Worm (Caenorhabditis elegans) whole organism, young adult: Measurements from ENCODE around the gene T01C3.3.

Source experiments
- Y79H2A.3 ChIP-seq: fragments of 200-800 bp; sonication (Bioruptor generic); conservative IDR thresholded peaks from 2 replicates; pipeline ENCODE4 v1.3.6; 2022; ENCODE audit warnings: missing genetic modification reagents, missing genetic modification characterization, missing compliant biosample characterization
- egl-18 ChIP-seq: fragments of 200-800 bp; sonication (Bioruptor generic); IDR thresholded peaks from 2 replicates; pipeline ENCODE4 v1.3.6; 2022; ENCODE audit warnings: missing genetic modification reagents, missing genetic modification characterization, missing compliant biosample characterization
- nhr-27 ChIP-seq: fragments of 200-800 bp; sonication (Bioruptor generic); optimal IDR thresholded peaks from 2 replicates; lab custom pipeline; 2018; ENCODE audit warnings: mild to moderate bottlenecking, missing genetic modification characterization, moderate library complexity, missing compliant biosample characterization
- nhr-80 ChIP-seq: sonication (generic microtip); optimal IDR thresholded peaks from 2 replicates; lab custom pipeline; 2016; ENCODE audit warnings: missing genetic modification characterization, missing compliant biosample characterization
- rcor-1 ChIP-seq: fragments of 200-800 bp; sonication (Bioruptor generic); IDR thresholded peaks from 2 replicates; pipeline ENCODE4 v1.3.6; 2022; ENCODE audit warnings: missing genetic modification reagents, missing genetic modification characterization, missing compliant biosample characterization
- snpc-4 ChIP-seq, 5 experiments: fragments of 150-350 bp in 1 of 5; sonication (generic microtip) in 4 of 5; optimal IDR thresholded peaks; 2 replicates each; lab custom pipeline; 2014 to 2018; ENCODE audit warnings: missing genetic modification characterization in 5 of 5, missing biosample characterization in 3 of 5, antibody characterized with exemption in 2 of 5, mild to moderate bottlenecking in 2 of 5, missing compliant biosample characterization in 2 of 5, missing genotype in 2 of 5, moderate library complexity in 2 of 5, missing genetic modification reagents in 1 of 5

- TF ChIP-seq snpc-4 (GFP tag; optimal IDR thresholded peaks at IDR 0.05; lab: Kevin White, UChicago) (no peak), snpc-4 (tag; optimal IDR thresholded peaks at IDR 0.05; lab: Kevin White, UChicago) (no peak), egl-18 (GFP tag; lab: Robert Waterston, UW) (no peak), nhr-80 (tag; lab: Kevin White, UChicago) (peak; percentile 22), rcor-1 (GFP tag; lab: Robert Waterston, UW) (no peak), nhr-27 (tag; lab: Kevin White, UChicago) (no peak), Y79H2A.3 (no peak)
Observed at ce11 chrV:14993620-14994019, 1.1 kb upstream of the T01C3.3 start, which contains the start of gene fil-1.
